Worm (Caenorhabditis elegans) whole organism, late embryonic: ENCODE measurements around the gene C06B3.16.

Source experiments
- ama-1 ChIP-seq: fragments of 150-350 bp; optimal IDR thresholded peaks from 2 replicates; lab custom pipeline; 2014
- ets-4 ChIP-seq: sonication (generic microtip); optimal IDR thresholded peaks from 2 replicates; lab custom pipeline; 2016; ENCODE audit warnings: missing genetic modification characterization, missing compliant biosample characterization
- madf-2 ChIP-seq: sonication (generic microtip); optimal IDR thresholded peaks from 2 replicates; lab custom pipeline; 2017; ENCODE audit warnings: missing genetic modification characterization, missing compliant biosample characterization
- npax-4 ChIP-seq: sonication (generic microtip); optimal IDR thresholded peaks from 2 replicates; lab custom pipeline; 2016; ENCODE audit warnings: missing genetic modification characterization, missing compliant biosample characterization
- pha-4 ChIP-seq: fragments of 150-350 bp; optimal IDR thresholded peaks from 2 replicates; lab custom pipeline; 2018; ENCODE audit warnings: missing biosample characterization, missing genetic modification reagents, missing genetic modification characterization
- unc-55 ChIP-seq: sonication (generic microtip); optimal IDR thresholded peaks from 2 replicates; lab custom pipeline; 2017; ENCODE audit warnings: missing biosample characterization, missing genetic modification reagents, missing genetic modification characterization

- TF ChIP-seq pha-4 (tag; lab: Kevin White, UChicago) (no peak), npax-4 (tag; lab: Kevin White, UChicago) (no peak), ets-4 (tag; lab: Kevin White, UChicago) (no peak), madf-2 (tag; lab: Kevin White, UChicago) (no peak), unc-55 (GFP tag; lab: Kevin White, UChicago) (no peak), ama-1 (lab: Kevin White, UChicago) (no peak)
Observed at ce11 chrV:13942082-13942481, 10.8 kb downstream of the C06B3.16 start, which contains the start of gene dpr-1.
